Worm (Caenorhabditis elegans) whole organism, early embryonic: ENCODE results near the gene srf-3.
"Not testable (repeated sequence)": the region's sequence is repeated elsewhere in the genome, so short reads cannot be mapped to it uniquely, and the experiment has no call there.

Source experiments
- B0310.2 ChIP-seq: sonication (generic microtip); optimal IDR thresholded peaks from 2 replicates; lab custom pipeline; 2016; ENCODE audit warnings: mild to moderate bottlenecking, missing genetic modification characterization, missing compliant biosample characterization
- F13C5.2 ChIP-seq: sonication (generic microtip); optimal IDR thresholded peaks from 2 replicates; lab custom pipeline; 2017; ENCODE audit warnings: mild to moderate bottlenecking, missing genetic modification characterization, inconsistent platforms, missing compliant biosample characterization
- aly-1 ChIP-seq: sonication (generic microtip); optimal IDR thresholded peaks from 2 replicates; lab custom pipeline; 2016; ENCODE audit warnings: missing genetic modification characterization, missing compliant biosample characterization
- ama-1 ChIP-seq: fragments of 150-350 bp; optimal IDR thresholded peaks from 2 replicates; lab custom pipeline; 2014
- ceh-13 ChIP-seq: fragments of 200-800 bp; sonication (Bioruptor generic); optimal IDR thresholded peaks from 2 replicates; lab custom pipeline; 2018; ENCODE audit warnings: mild to moderate bottlenecking, missing genetic modification characterization, missing compliant biosample characterization
- ceh-36 ChIP-seq: sonication (generic microtip); optimal IDR thresholded peaks from 2 replicates; lab custom pipeline; 2016; ENCODE audit warnings: missing genetic modification characterization, inconsistent platforms, missing compliant biosample characterization
- ets-7 ChIP-seq: sonication (generic microtip); optimal IDR thresholded peaks from 2 replicates; lab custom pipeline; 2016; ENCODE audit warnings: missing genotype, missing genetic modification characterization, missing compliant biosample characterization
- flt-1 ChIP-seq: fragments of 200-800 bp; sonication (Bioruptor generic); IDR thresholded peaks from 2 replicates; pipeline ENCODE4 v1.3.6; 2022; ENCODE audit warnings: missing genetic modification characterization, missing compliant biosample characterization
- hmbx-1 ChIP-seq: sonication (generic microtip); optimal IDR thresholded peaks from 2 replicates; lab custom pipeline; 2016; ENCODE audit warnings: mild to moderate bottlenecking, missing genetic modification characterization, missing compliant biosample characterization
- hmg-4 ChIP-seq: fragments of 200-800 bp; sonication (Bioruptor generic); optimal IDR thresholded peaks from 2 replicates; lab custom pipeline; 2018; ENCODE audit warnings: mild to moderate bottlenecking, missing genetic modification characterization, missing compliant biosample characterization
- hnd-1 ChIP-seq: sonication (generic microtip); optimal IDR thresholded peaks from 2 replicates; lab custom pipeline; 2016; ENCODE audit warnings: missing genetic modification characterization, missing compliant biosample characterization
- pes-1 ChIP-seq: fragments of 200-800 bp; sonication (Bioruptor generic); IDR thresholded peaks from 2 replicates; pipeline ENCODE4 v1.3.6; 2022; ENCODE audit warnings: missing genetic modification reagents, missing genetic modification characterization, missing compliant biosample characterization
- scrt-1 ChIP-seq: fragments of 200-800 bp; sonication (Bioruptor generic); IDR thresholded peaks from 2 replicates; pipeline ENCODE4 v1.3.6; 2022; ENCODE audit warnings: missing genetic modification characterization, missing compliant biosample characterization
- sea-1 ChIP-seq: fragments of 200-800 bp; sonication (Bioruptor generic); conservative IDR thresholded peaks from 2 replicates; pipeline ENCODE4 v1.3.6; 2022; ENCODE audit warnings: missing genetic modification characterization, missing compliant biosample characterization
- tbx-11 ChIP-seq: fragments of 200-800 bp; sonication (Bioruptor generic); IDR thresholded peaks from 2 replicates; pipeline ENCODE4 v1.3.6; 2022; ENCODE audit warnings: missing genetic modification characterization, missing compliant biosample characterization
- tbx-37 ChIP-seq: fragments of 200-800 bp; sonication (Bioruptor generic); conservative IDR thresholded peaks from 2 replicates; pipeline ENCODE4 v1.3.6; 2022; ENCODE audit warnings: missing genetic modification reagents, missing genetic modification characterization, missing compliant biosample characterization
- tra-4 ChIP-seq: sonication (generic microtip); optimal IDR thresholded peaks from 2 replicates; lab custom pipeline; 2017; ENCODE audit warnings: missing genetic modification characterization, missing compliant biosample characterization

The srf-3 gene

DNA sequence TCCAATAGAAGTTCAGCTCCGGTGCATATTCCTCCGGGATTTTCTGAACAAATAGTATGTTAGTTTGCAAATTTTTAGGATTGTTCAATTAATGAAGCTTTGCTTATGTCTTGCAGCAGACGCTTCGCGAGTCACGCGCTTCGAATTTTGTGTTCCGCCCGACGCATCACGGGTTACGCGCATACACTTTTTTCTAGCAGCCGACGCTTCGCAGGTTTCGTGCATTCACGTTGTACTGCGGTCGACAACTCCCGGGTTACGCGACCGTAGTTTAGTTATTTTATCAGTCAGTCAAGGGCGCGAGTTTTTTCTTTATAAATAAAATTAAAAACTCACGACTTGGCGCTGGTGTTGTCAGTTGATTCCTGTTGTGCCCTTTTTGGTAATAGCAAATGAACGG lies 20.5 kb downstream of the srf-3 start:
- no peak for TF ChIP-seq ceh-36 (tag; lab: Kevin White, UChicago)
- TF ChIP-seq ets-7 (tag; lab: Kevin White, UChicago) = no peak
- TF ChIP-seq tra-4 (tag; lab: Kevin White, UChicago) = no peak
- TF ChIP-seq hmg-4 (GFP tag; lab: Kevin White, UChicago) = no peak
- no peak for TF ChIP-seq sea-1 (GFP tag; lab: Robert Waterston, UW)
- no peak for TF ChIP-seq hnd-1 (tag; lab: Kevin White, UChicago)
- no peak for TF ChIP-seq ceh-13 (GFP tag; lab: Kevin White, UChicago)

DNA sequence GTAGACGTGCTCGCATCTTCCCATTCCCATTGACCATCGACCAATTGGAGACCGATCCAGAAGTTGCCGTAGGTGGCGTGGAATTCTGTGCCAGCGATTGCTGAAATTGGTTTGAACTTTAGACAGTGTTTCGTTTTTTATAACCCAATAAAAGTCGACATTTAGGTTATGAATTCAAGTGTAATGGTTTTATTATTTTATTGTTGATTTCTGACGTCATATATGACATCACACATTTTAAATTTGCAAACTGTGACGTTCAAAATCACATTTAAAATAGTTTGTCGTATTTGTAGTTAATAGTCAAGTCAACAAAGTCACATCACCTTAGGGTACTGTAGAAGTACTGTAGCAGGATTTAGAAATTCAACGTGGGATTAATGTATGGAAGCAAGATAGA lies 21.0 kb downstream of the srf-3 start:
- TF ChIP-seq hmbx-1 (tag; lab: Kevin White, UChicago) (no peak), sea-1 (GFP tag; lab: Robert Waterston, UW) (no peak), B0310.2 (tag; lab: Kevin White, UChicago) (no peak), ets-7 (tag; lab: Kevin White, UChicago) (no peak), ceh-36 (tag; lab: Kevin White, UChicago) (no peak), tbx-11 (GFP tag; lab: Robert Waterston, UW) (no peak), F13C5.2 (no peak), pes-1 (GFP tag; lab: Robert Waterston, UW) (no peak), scrt-1 (no peak)

DNA sequence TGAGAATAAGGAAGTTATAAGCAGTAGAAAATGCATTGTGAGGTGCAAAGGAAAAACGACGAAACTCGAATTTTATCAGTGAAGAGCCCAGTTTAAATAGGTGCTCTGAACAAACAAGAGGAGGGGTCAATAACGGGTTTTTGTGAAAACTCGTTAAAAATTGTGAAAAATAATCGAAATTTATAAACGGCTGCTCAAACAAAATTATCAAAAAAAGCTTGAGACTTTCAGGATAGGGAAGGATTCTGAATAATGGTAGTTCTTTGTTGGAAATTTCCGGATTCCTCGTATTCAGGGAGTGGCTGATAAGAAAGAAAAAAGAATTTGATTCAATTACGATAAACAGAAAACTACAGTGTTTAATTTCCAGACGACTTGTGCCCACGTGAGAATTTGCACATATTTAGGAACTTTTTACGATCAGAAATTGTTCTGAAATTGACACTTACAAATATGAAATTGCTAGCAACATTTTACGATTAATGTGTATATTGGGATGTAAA lies 22.2 kb downstream of the srf-3 start, which contains the start of gene clec-187:
TSS of gene clec-187 (minus strand) at position 51 of the 503 bp plus-strand sequence.
- TF ChIP-seq ceh-13 (GFP tag; lab: Kevin White, UChicago) (no peak), B0310.2 (tag; lab: Kevin White, UChicago) (no peak), scrt-1 (no peak), F13C5.2 (no peak), pes-1 (GFP tag; lab: Robert Waterston, UW) (no peak), ceh-36 (tag; lab: Kevin White, UChicago) (no peak), hmbx-1 (tag; lab: Kevin White, UChicago) (no peak), ets-7 (tag; lab: Kevin White, UChicago) (no peak), tbx-11 (GFP tag; lab: Robert Waterston, UW) (no peak), hmg-4 (GFP tag; lab: Kevin White, UChicago) (no peak), sea-1 (GFP tag; lab: Robert Waterston, UW) (no peak), hnd-1 (tag; lab: Kevin White, UChicago) (no peak), ama-1 (lab: Kevin White, UChicago) (no peak), tra-4 (tag; lab: Kevin White, UChicago) (no peak), tbx-37 (GFP tag; lab: Robert Waterston, UW) (no peak)

DNA sequence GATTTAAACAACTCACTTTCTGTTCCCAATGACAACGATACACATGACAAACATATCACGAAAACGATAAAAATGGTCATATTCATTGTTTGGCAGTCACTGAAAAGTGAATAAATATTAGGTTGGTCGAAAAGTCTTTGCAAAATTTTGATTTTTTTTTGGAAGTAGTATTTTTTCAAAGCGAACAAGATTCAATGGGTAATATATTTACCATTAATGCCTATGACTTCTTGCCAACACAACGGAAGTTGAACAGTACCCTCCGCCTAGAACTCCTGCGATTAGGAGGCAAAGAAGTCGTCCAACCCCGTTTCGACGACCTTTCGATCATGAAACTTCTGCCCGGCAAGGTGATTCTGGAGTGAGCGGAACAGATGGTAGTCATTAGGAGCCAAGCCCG lies 25.9 kb downstream of the srf-3 start, which contains the start of gene ZK896.1:
TSS of gene ZK896.1 (minus strand) at position 101 of the 400 bp plus-strand sequence.
- not testable (repeated sequence) for TF ChIP-seq hnd-1 (tag; lab: Kevin White, UChicago); scrt-1; sea-1 (GFP tag; lab: Robert Waterston, UW)

DNA sequence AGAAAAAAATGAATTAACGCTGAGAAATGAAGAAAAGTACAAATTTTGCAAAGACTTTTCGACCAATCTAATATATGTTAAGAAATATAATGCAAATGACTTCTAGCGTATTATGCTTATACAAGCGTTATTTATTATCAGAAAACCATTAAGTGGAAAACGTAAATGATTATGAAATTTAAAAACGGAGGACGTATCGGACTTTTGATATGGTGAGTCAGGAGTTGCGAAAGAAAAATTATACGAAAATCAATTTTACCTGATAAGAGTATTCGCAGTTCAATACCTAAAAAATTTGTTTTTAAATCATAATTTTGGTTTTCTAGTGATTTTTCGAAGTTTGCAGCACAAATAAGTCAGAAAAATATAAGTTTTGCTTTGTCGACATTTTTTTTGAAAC lies 27.2 kb downstream of the srf-3 start:
- no peak for TF ChIP-seq scrt-1
- TF ChIP-seq ama-1 (lab: Kevin White, UChicago) = no peak
- no peak for TF ChIP-seq aly-1 (tag; lab: Kevin White, UChicago)
- no peak for TF ChIP-seq B0310.2 (tag; lab: Kevin White, UChicago)
- TF ChIP-seq tbx-37 (GFP tag; lab: Robert Waterston, UW) = no peak

DNA sequence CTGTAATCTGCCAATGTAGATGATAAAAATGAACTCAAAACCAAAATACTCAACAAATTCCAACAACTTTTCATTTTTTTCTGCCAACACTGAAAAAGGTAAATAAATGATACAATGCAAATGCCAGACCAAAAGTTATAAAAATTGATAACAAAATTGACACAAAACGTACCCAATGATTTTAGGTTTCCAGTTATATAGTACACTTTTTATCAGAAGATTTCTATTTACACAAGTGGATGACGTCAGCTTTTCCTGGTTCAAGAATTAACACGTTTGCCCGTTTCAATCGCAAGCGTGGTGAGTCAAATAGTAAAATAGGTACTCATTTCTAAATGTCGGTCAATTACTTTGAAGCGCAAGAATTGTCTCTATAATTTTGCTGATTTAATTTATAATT lies 30.2 kb downstream of the srf-3 start, which contains the start of gene ZK896.5:
TSS of gene ZK896.5 (minus strand) at position 89 of the 400 bp plus-strand sequence.
- TF ChIP-seq hmbx-1 (tag; lab: Kevin White, UChicago) (no peak), aly-1 (tag; lab: Kevin White, UChicago) (no peak), hnd-1 (tag; lab: Kevin White, UChicago) (no peak), pes-1 (GFP tag; lab: Robert Waterston, UW) (no peak), tbx-37 (GFP tag; lab: Robert Waterston, UW) (no peak), tbx-11 (GFP tag; lab: Robert Waterston, UW) (no peak), ama-1 (lab: Kevin White, UChicago) (no peak), ets-7 (tag; lab: Kevin White, UChicago) (no peak), ceh-13 (GFP tag; lab: Kevin White, UChicago) (no peak), tra-4 (tag; lab: Kevin White, UChicago) (no peak), hmg-4 (GFP tag; lab: Kevin White, UChicago) (no peak), B0310.2 (tag; lab: Kevin White, UChicago) (no peak), flt-1 (no peak), F13C5.2 (no peak), scrt-1 (no peak), ceh-36 (tag; lab: Kevin White, UChicago) (no peak)

DNA sequence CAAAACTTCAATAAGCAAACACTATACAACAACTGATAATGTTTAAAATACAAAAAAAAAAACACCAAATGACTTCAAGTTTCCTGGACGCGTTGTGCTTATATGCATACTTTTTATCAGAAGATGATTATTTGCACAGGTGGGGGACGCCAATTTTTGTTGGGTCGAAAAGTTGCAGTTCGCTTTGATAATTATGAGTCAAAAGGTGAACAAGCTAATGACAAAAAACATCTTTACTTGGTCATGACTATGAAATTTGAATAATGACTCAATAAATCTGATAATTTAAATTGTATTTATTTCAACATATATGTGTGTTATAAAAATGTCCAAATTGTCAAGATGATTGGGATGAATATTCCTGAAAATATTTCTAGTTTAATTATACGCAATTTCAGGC lies 33.9 kb downstream of the srf-3 start, which contains the start of gene ZK896.4:
TSS of gene ZK896.4 (minus strand) at position 101 of the 400 bp plus-strand sequence.
- TF ChIP-seq hmbx-1 (tag; lab: Kevin White, UChicago) = no peak
- no peak for TF ChIP-seq flt-1
- TF ChIP-seq ama-1 (lab: Kevin White, UChicago) = no peak
- no peak for TF ChIP-seq ceh-36 (tag; lab: Kevin White, UChicago)
- TF ChIP-seq ceh-13 (GFP tag; lab: Kevin White, UChicago) = no peak
- no peak for TF ChIP-seq tbx-37 (GFP tag; lab: Robert Waterston, UW)
- no peak for TF ChIP-seq hmg-4 (GFP tag; lab: Kevin White, UChicago)
- TF ChIP-seq pes-1 (GFP tag; lab: Robert Waterston, UW) = no peak
- TF ChIP-seq scrt-1 = no peak
- no peak for TF ChIP-seq tbx-11 (GFP tag; lab: Robert Waterston, UW)
- TF ChIP-seq hnd-1 (tag; lab: Kevin White, UChicago) = no peak
- TF ChIP-seq sea-1 (GFP tag; lab: Robert Waterston, UW) = no peak
- no peak for TF ChIP-seq tra-4 (tag; lab: Kevin White, UChicago)
- TF ChIP-seq aly-1 (tag; lab: Kevin White, UChicago) = no peak
- no peak for TF ChIP-seq B0310.2 (tag; lab: Kevin White, UChicago)
- TF ChIP-seq ets-7 (tag; lab: Kevin White, UChicago) = no peak
